Worm (Caenorhabditis elegans) whole organism, early embryonic: ENCODE results near the gene clec-167.

Experiments used
- F13C5.2 ChIP-seq: sonication (generic microtip); optimal IDR thresholded peaks from 2 replicates; lab custom pipeline; 2017; ENCODE audit warnings: mild to moderate bottlenecking, missing genetic modification characterization, inconsistent platforms, missing compliant biosample characterization
- ama-1 ChIP-seq: fragments of 150-350 bp; optimal IDR thresholded peaks from 2 replicates; lab custom pipeline; 2014
- hmg-4 ChIP-seq: fragments of 200-800 bp; sonication (Bioruptor generic); optimal IDR thresholded peaks from 2 replicates; lab custom pipeline; 2018; ENCODE audit warnings: mild to moderate bottlenecking, missing genetic modification characterization, missing compliant biosample characterization
- tbx-37 ChIP-seq: fragments of 200-800 bp; sonication (Bioruptor generic); conservative IDR thresholded peaks from 2 replicates; pipeline ENCODE4 v1.3.6; 2022; ENCODE audit warnings: missing genetic modification reagents, missing genetic modification characterization, missing compliant biosample characterization
- tra-4 ChIP-seq: sonication (generic microtip); optimal IDR thresholded peaks from 2 replicates; lab custom pipeline; 2017; ENCODE audit warnings: missing genetic modification characterization, missing compliant biosample characterization

- no peak for TF ChIP-seq ama-1 (lab: Kevin White, UChicago)
- no peak for TF ChIP-seq hmg-4 (GFP tag; lab: Kevin White, UChicago)
- TF ChIP-seq tbx-37 (GFP tag; lab: Robert Waterston, UW): no peak
- no peak for TF ChIP-seq tra-4 (tag; lab: Kevin White, UChicago)
- TF ChIP-seq F13C5.2 (tag; lab: Kevin White, UChicago): no peak
Observed at ce11 chrIV:1224781-1225180, 30.8 kb downstream of the clec-167 start.
